Fruit fly (Drosophila melanogaster): ENCODE results near the gene Or23a.

Gene Or23a

DNA sequence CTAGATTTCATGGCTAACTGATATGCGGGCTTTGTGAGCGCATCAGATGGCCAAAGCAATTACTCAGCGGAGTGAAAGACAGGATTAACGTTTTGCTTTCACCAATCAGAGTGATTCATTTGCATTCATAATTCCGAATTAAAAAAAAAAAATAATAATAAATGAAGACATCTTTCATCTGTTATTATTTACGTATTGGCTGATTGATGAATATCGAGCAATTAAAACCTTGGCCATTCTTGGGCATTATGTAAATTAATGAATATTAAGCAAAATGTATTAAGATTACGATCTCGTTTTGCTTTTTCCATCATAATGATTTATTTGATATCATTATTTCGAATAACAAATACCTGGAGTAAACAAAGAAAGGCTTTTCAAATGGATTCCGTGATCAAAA is 10.9 kb downstream of the Or23a start, which contains the start of gene Trf4:
Trf4 (plus strand) TSS at position 301 of the 400 bp plus-strand sequence.
- TF ChIP-seq Dll (optimal IDR thresholded peaks at IDR 0.05) (no peak), pan (optimal IDR thresholded peaks at IDR 0.05) (no peak), usp (GFP tag; optimal IDR thresholded peaks at IDR 0.05) (no peak), CG8478 (optimal IDR thresholded peaks at IDR 0.05) (no peak), EcR (GFP tag; optimal IDR thresholded peaks at IDR 0.05) (no peak), psq (optimal IDR thresholded peaks at IDR 0.05) (no peak)

dm6 chr2L:2669523-2669922 is 15.7 kb downstream of the Or23a start, which contains the start of gene Gr23a:
Gr23a (plus strand) TSS chr2L:2669823.
- no peak for TF ChIP-seq CG8478 (optimal IDR thresholded peaks at IDR 0.05)
- TF ChIP-seq EcR (GFP tag; optimal IDR thresholded peaks at IDR 0.05): no peak
- TF ChIP-seq usp (GFP tag; optimal IDR thresholded peaks at IDR 0.05): no peak
- no peak for TF ChIP-seq psq (optimal IDR thresholded peaks at IDR 0.05)
- no peak for TF ChIP-seq pan (optimal IDR thresholded peaks at IDR 0.05)
- TF ChIP-seq Dll (optimal IDR thresholded peaks at IDR 0.05): no peak

- no peak for TF ChIP-seq EcR (GFP tag; optimal IDR thresholded peaks at IDR 0.05)
- TF ChIP-seq usp (GFP tag; optimal IDR thresholded peaks at IDR 0.05): no peak
- TF ChIP-seq psq (optimal IDR thresholded peaks at IDR 0.05): no peak
- TF ChIP-seq CG8478 (optimal IDR thresholded peaks at IDR 0.05): no peak
- no peak for TF ChIP-seq pan (optimal IDR thresholded peaks at IDR 0.05)
- no peak for TF ChIP-seq Dll (optimal IDR thresholded peaks at IDR 0.05)
Observed at dm6 chr2L:2677553-2677952, 23.7 kb downstream of the Or23a start, which contains the start of gene Tmtc1. Tmtc1 (plus strand) TSS chr2L:2677734.

- TF ChIP-seq usp (GFP tag; optimal IDR thresholded peaks at IDR 0.05) (no peak), EcR (GFP tag; optimal IDR thresholded peaks at IDR 0.05) (no peak), CG8478 (optimal IDR thresholded peaks at IDR 0.05) (no peak), Dll (optimal IDR thresholded peaks at IDR 0.05) (no peak), psq (optimal IDR thresholded peaks at IDR 0.05) (no peak), pan (optimal IDR thresholded peaks at IDR 0.05) (no peak)
Observed at dm6 chr2L:2696337-2696736, 42.5 kb downstream of the Or23a start, which contains the start of gene Trf5. Trf5 (minus strand) TSS chr2L:2696437.

Data from whole organism.